Worm (Caenorhabditis elegans) whole organism, L4 larva: Measurements from ENCODE around the gene C07C7.3.
A peak's percentile ranks its signal among the peaks of the same experiment; 100 is the strongest.

Experiments used
- D1046.2 ChIP-seq: fragments of 200-800 bp; sonication (Bioruptor generic); IDR thresholded peaks from 2 replicates; pipeline ENCODE4 v1.3.6; 2022; ENCODE audit warnings: missing genetic modification characterization, missing compliant biosample characterization
- aha-1 ChIP-seq: fragments of 150-350 bp; peaks from one replicate; lab custom pipeline; 2014; ENCODE audit warnings: missing biosample characterization, missing genetic modification characterization
- ama-1 ChIP-seq: fragments of 150-350 bp; optimal IDR thresholded peaks from 2 replicates; lab custom pipeline; 2014; ENCODE audit warnings: inconsistent platforms, mixed read lengths
- ceh-20 ChIP-seq: fragments of 200-800 bp; sonication (Bioruptor generic); IDR thresholded peaks from 2 replicates; pipeline ENCODE4 v1.3.6; 2022; ENCODE audit warnings: missing genetic modification reagents, missing genetic modification characterization, missing compliant biosample characterization
- ceh-28 ChIP-seq: fragments of 150-350 bp; optimal IDR thresholded peaks from 2 replicates; lab custom pipeline; 2014; ENCODE audit warnings: missing biosample characterization, missing genetic modification reagents, missing genetic modification characterization
- dmd-6 ChIP-seq: fragments of 200-800 bp; sonication (Bioruptor generic); IDR thresholded peaks from 2 replicates; pipeline ENCODE4 v1.3.6; 2022; ENCODE audit warnings: missing genetic modification reagents, missing genetic modification characterization, missing compliant biosample characterization
- egl-43 ChIP-seq: fragments of 200-800 bp; sonication (Bioruptor generic); IDR thresholded peaks from 2 replicates; pipeline ENCODE4 v1.3.6; 2022; ENCODE audit warnings: missing genetic modification reagents, missing genetic modification characterization, missing compliant biosample characterization
- madf-5 ChIP-seq, 2 experiments: fragments of 200-800 bp; sonication (Bioruptor generic); IDR thresholded peaks; 2 replicates each; pipeline ENCODE4 v1.3.6; 2022; ENCODE audit warnings: missing compliant biosample characterization in 2 of 2, missing genetic modification characterization in 2 of 2
- mdl-1 ChIP-seq, 2 experiments: fragments of 150-350 bp in 1 of 2; sonication (generic microtip) in 1 of 2; optimal IDR thresholded peaks; 2 replicates each; lab custom pipeline; 2014 to 2017; ENCODE audit warnings: missing biosample characterization in 2 of 2, missing genetic modification characterization in 2 of 2
- mdt-29 ChIP-seq: fragments of 200-800 bp; sonication (Bioruptor generic); IDR thresholded peaks from 2 replicates; pipeline ENCODE4 v1.3.6; 2022; ENCODE audit warnings: missing genetic modification reagents, missing genetic modification characterization, missing compliant biosample characterization
- mes-2 ChIP-seq: sonication (generic microtip); optimal IDR thresholded peaks from 2 replicates; lab custom pipeline; 2016; ENCODE audit warnings: missing genotype, mild to moderate bottlenecking, missing genetic modification characterization, missing compliant biosample characterization; ENCODE audit not compliant: poor library complexity, severe bottlenecking
- mxl-2 ChIP-seq: fragments of 200-800 bp; sonication (Bioruptor generic); conservative IDR thresholded peaks from 2 replicates; pipeline ENCODE4 v1.3.6; 2022; ENCODE audit warnings: missing genetic modification reagents, missing genetic modification characterization, missing compliant biosample characterization
- nhr-28 ChIP-seq: fragments of 150-350 bp; optimal IDR thresholded peaks from 2 replicates; lab custom pipeline; 2014; ENCODE audit warnings: missing biosample characterization, missing genetic modification characterization
- spr-3 ChIP-seq: fragments of 200-800 bp; sonication (Bioruptor generic); optimal IDR thresholded peaks from 2 replicates; lab custom pipeline; 2018; ENCODE audit warnings: mild to moderate bottlenecking, missing genetic modification characterization, missing compliant biosample characterization
- tag-97 ChIP-seq: fragments of 200-800 bp; sonication (Bioruptor generic); IDR thresholded peaks from 2 replicates; pipeline ENCODE4 v1.3.6; 2022; ENCODE audit warnings: missing genetic modification characterization, missing compliant biosample characterization
- unc-62 ChIP-seq, 3 experiments: fragments of 150-350 bp in 1 of 3; sonication (generic microtip); optimal IDR thresholded peaks in 2 of 3; peaks in 1 of 3; 1 replicate in 1 of 3; 2 replicates in 2 of 3; lab custom pipeline; 2014 to 2017; ENCODE audit warnings: missing biosample characterization in 3 of 3, missing genetic modification characterization in 3 of 3, missing genetic modification reagents in 3 of 3, missing genotype in 1 of 3
- zag-1 ChIP-seq: fragments of 150-350 bp; optimal IDR thresholded peaks from 2 replicates; lab custom pipeline; 2014; ENCODE audit warnings: missing biosample characterization, missing genetic modification characterization
- zip-11 ChIP-seq: fragments of 200-800 bp; sonication (Bioruptor generic); IDR thresholded peaks from 2 replicates; pipeline ENCODE4 v1.3.6; 2022; ENCODE audit warnings: missing genetic modification characterization, missing compliant biosample characterization
- ztf-11 ChIP-seq: fragments of 150-350 bp; optimal IDR thresholded peaks from 2 replicates; lab custom pipeline; 2014; ENCODE audit warnings: missing biosample characterization, missing genetic modification characterization

The C07C7.3 gene

ce11 chrIV:9199148-9199938, 33.5 kb downstream of the C07C7.3 start:
- TF ChIP-seq nhr-28 (tag; lab: Kevin White, UChicago) (peak; percentile 46), zip-11 (GFP tag; lab: Robert Waterston, UW) (no peak), dmd-6 (GFP tag; lab: Robert Waterston, UW) (peak; percentile 32; the same call in 1 of the 2 replicates), mdl-1 (tag; optimal IDR thresholded peaks at IDR 0.05; lab: Kevin White, UChicago) (peak in 1 of 2 experiments; percentile 7), aha-1 (tag; lab: Kevin White, UChicago) (peak; percentile 91), ceh-28 (tag; lab: Kevin White, UChicago) (no peak)

DNA sequence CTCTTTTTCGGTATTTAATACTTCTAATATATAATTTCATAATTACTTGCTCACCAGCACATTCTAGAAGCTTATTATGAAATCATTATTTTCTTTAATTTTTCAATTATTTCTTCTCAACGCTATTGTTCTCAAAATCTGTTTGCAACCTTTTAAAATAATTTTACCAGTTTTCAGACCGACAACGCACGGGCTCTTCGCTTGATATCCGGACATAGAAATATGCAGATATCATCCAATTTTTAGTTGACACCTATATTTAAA, 34.0 kb downstream of the C07C7.3 start, which contains the start of gene wnk-1:
wnk-1 (plus strand) TSS at position 165 of the 264 bp plus-strand sequence.
- TF ChIP-seq zag-1 (tag; lab: Kevin White, UChicago) (no peak), mdl-1 (tag; optimal IDR thresholded peaks at IDR 0.05; lab: Kevin White, UChicago) (no peak), egl-43 (GFP tag; lab: Robert Waterston, UW) (no peak)

- TF ChIP-seq aha-1 (tag; lab: Kevin White, UChicago): peak; percentile 91
- TF ChIP-seq mxl-2: no peak
- TF ChIP-seq D1046.2 (GFP tag; lab: Robert Waterston, UW): no peak
- TF ChIP-seq mdt-29: no peak
- TF ChIP-seq, all 104 proteins: peak for 1
Observed at ce11 chrIV:9210841-9211240, 45.0 kb downstream of the C07C7.3 start.

DNA sequence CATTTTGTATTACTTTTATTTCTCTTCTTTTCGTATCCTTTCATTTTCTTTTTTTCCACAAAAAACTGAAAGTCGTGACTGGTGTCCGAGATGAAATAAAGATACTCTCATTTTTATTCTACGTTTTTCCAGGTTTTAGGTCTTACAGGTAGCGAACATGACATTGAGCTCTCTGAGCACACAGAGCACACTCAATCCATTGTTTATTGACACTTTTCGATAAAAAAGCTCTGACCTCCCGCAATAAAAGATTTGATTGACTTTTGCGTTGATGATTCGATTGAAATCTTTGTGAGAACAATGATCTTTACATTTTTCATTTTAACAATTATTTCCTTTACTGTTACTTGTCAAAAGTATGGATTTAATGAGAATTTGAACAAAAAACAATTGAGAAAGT, 46.3 kb downstream of the C07C7.3 start, which contains the start of gene C46C2.6:
C46C2.6 (plus strand) TSS at position 301 of the 400 bp plus-strand sequence.
- TF ChIP-seq mes-2 (tag; lab: Kevin White, UChicago) (no peak), ama-1 (lab: Kevin White, UChicago) (peak; percentile 14), unc-62 (GFP tag; optimal IDR thresholded peaks at IDR 0.05 in 1 of 2; lab: Kevin White, UChicago) (peak in 1 of 2 experiments; percentile 4), unc-62 (tag; optimal IDR thresholded peaks at IDR 0.05; lab: Kevin White, UChicago) (no peak)

- TF ChIP-seq ztf-11: no peak
- no peak for TF ChIP-seq tag-97 (GFP tag; lab: Robert Waterston, UW)
- no peak for TF ChIP-seq ceh-20 (GFP tag; lab: Robert Waterston, UW)
- TF ChIP-seq unc-62 (GFP tag; optimal IDR thresholded peaks at IDR 0.05 in 1 of 2; lab: Kevin White, UChicago): peak in 1 of 2 experiments; percentile 94
- no peak for TF ChIP-seq unc-62 (tag; optimal IDR thresholded peaks at IDR 0.05; lab: Kevin White, UChicago)
- no peak for TF ChIP-seq spr-3 (GFP tag; lab: Kevin White, UChicago)
- TF ChIP-seq madf-5 (GFP tag; IDR thresholded peaks at IDR 0.05; lab: Robert Waterston, UW): no peak
Observed at ce11 chrIV:9214823-9215222, 49.0 kb downstream of the C07C7.3 start.
